Worm (Caenorhabditis elegans) whole organism, young adult: Measurements from ENCODE around the gene pho-13.

Source experiments
- B0336.3 ChIP-seq: fragments of 200-800 bp; sonication (Bioruptor generic); IDR thresholded peaks from 2 replicates; pipeline ENCODE4 v1.3.6; 2022; ENCODE audit warnings: missing genetic modification characterization, missing compliant biosample characterization
- C17E4.6 ChIP-seq: fragments of 200-800 bp; sonication (Bioruptor generic); IDR thresholded peaks from 2 replicates; pipeline ENCODE4 v1.3.6; 2022; ENCODE audit warnings: missing genetic modification reagents, missing genetic modification characterization, missing compliant biosample characterization
- F33H1.4 ChIP-seq: fragments of 200-800 bp; sonication (Bioruptor generic); IDR thresholded peaks from 2 replicates; pipeline ENCODE4 v1.3.6; 2022; ENCODE audit warnings: missing genetic modification reagents, missing genetic modification characterization, missing compliant biosample characterization
- F52B5.7 ChIP-seq: sonication (generic microtip); optimal IDR thresholded peaks from 2 replicates; lab custom pipeline; 2016; ENCODE audit warnings: mild to moderate bottlenecking, missing genetic modification characterization, missing compliant biosample characterization
- F55B11.4 ChIP-seq: sonication (generic microtip); optimal IDR thresholded peaks from 2 replicates; lab custom pipeline; 2016; ENCODE audit warnings: missing compliant biosample characterization, missing genetic modification characterization, borderline replicate concordance; ENCODE audit not compliant: insufficient read depth
- T07F8.4 ChIP-seq: sonication (generic microtip); optimal IDR thresholded peaks from 2 replicates; lab custom pipeline; 2016; ENCODE audit warnings: mild to moderate bottlenecking, missing genetic modification characterization, moderate library complexity, missing compliant biosample characterization
- ZK185.1 ChIP-seq: sonication (generic microtip); optimal IDR thresholded peaks from 2 replicates; lab custom pipeline; 2016; ENCODE audit warnings: mild to moderate bottlenecking, missing genetic modification characterization, missing compliant biosample characterization; ENCODE audit not compliant: poor library complexity, severe bottlenecking
- ama-1 ChIP-seq, 3 experiments: fragments of 150-350 bp in 1 of 3; sonication (generic microtip) in 2 of 3; optimal IDR thresholded peaks; 2 replicates each; lab custom pipeline; 2014 to 2018; ENCODE audit warnings: missing biosample characterization in 2 of 3, missing genetic modification characterization in 2 of 3, missing genetic modification reagents in 2 of 3
- atf-7 ChIP-seq: sonication (generic microtip); optimal IDR thresholded peaks from 2 replicates; lab custom pipeline; 2017; ENCODE audit warnings: mild to moderate bottlenecking, missing genetic modification characterization, missing compliant biosample characterization
- athp-1 ChIP-seq: sonication (generic microtip); optimal IDR thresholded peaks from 2 replicates; lab custom pipeline; 2017; ENCODE audit warnings: mild to moderate bottlenecking, missing genetic modification characterization, missing compliant biosample characterization
- attf-5 ChIP-seq: fragments of 200-800 bp; sonication (Bioruptor generic); optimal IDR thresholded peaks from 2 replicates; lab custom pipeline; 2018; ENCODE audit warnings: mild to moderate bottlenecking, missing genetic modification characterization, missing compliant biosample characterization
- ceh-27 ChIP-seq: fragments of 200-800 bp; sonication (Bioruptor generic); optimal IDR thresholded peaks from 2 replicates; lab custom pipeline; 2018; ENCODE audit warnings: mild to moderate bottlenecking, missing genetic modification characterization, moderate library complexity, missing compliant biosample characterization
- ceh-40 ChIP-seq: fragments of 200-800 bp; sonication (Bioruptor generic); IDR thresholded peaks from 2 replicates; pipeline ENCODE4 v1.3.6; 2022; ENCODE audit warnings: missing genetic modification characterization, missing compliant biosample characterization
- ceh-58 ChIP-seq: fragments of 200-800 bp; sonication (Bioruptor generic); IDR thresholded peaks from 2 replicates; pipeline ENCODE4 v1.3.6; 2022; ENCODE audit warnings: missing genetic modification characterization, missing compliant biosample characterization
- chd-7 ChIP-seq: sonication (generic microtip); optimal IDR thresholded peaks from 2 replicates; lab custom pipeline; 2016; ENCODE audit warnings: mild to moderate bottlenecking, missing genetic modification characterization, moderate library complexity, missing compliant biosample characterization
- dox-1 ChIP-seq: fragments of 200-800 bp; sonication (Bioruptor generic); IDR thresholded peaks from 2 replicates; pipeline ENCODE4 v1.3.6; 2022; ENCODE audit warnings: missing genetic modification reagents, missing genetic modification characterization, missing compliant biosample characterization
- egrh-3 ChIP-seq: fragments of 200-800 bp; sonication (Bioruptor generic); IDR thresholded peaks from 2 replicates; pipeline ENCODE4 v1.3.6; 2022; ENCODE audit warnings: missing genetic modification reagents, missing genetic modification characterization, missing compliant biosample characterization
- gei-17 ChIP-seq: fragments of 200-800 bp; sonication (Bioruptor generic); optimal IDR thresholded peaks from 2 replicates; lab custom pipeline; 2018; ENCODE audit warnings: mild to moderate bottlenecking, missing genetic modification characterization, missing compliant biosample characterization
- him-1 ChIP-seq: sonication (generic microtip); optimal IDR thresholded peaks from 2 replicates; lab custom pipeline; 2016; ENCODE audit warnings: missing genotype, missing genetic modification reagents, missing genetic modification characterization, missing compliant biosample characterization
- hsf-1 ChIP-seq: fragments of 200-800 bp; sonication (Bioruptor generic); IDR thresholded peaks from 2 replicates; pipeline ENCODE4 v1.3.6; 2022; ENCODE audit warnings: missing genetic modification reagents, missing genetic modification characterization, missing compliant biosample characterization
- lin-26 ChIP-seq: fragments of 200-800 bp; sonication (Bioruptor generic); IDR thresholded peaks from 2 replicates; pipeline ENCODE4 v1.3.6; 2022; ENCODE audit warnings: missing genetic modification reagents, missing genetic modification characterization, missing compliant biosample characterization
- lin-35 ChIP-seq, 3 experiments: fragments of 150-350 bp in 2 of 3; sonication (generic microtip) in 1 of 3; optimal IDR thresholded peaks; 2 replicates each; lab custom pipeline; 2014 to 2018; ENCODE audit warnings: missing biosample characterization in 3 of 3, missing genetic modification characterization in 3 of 3, missing genetic modification reagents in 3 of 3
- lin-40 ChIP-seq: sonication (generic microtip); optimal IDR thresholded peaks from 2 replicates; lab custom pipeline; 2016; ENCODE audit warnings: missing genetic modification characterization, mild to moderate bottlenecking, missing compliant biosample characterization, missing genotype, missing genetic modification reagents
- madf-3 ChIP-seq: fragments of 200-800 bp; sonication (Bioruptor generic); IDR thresholded peaks from 2 replicates; pipeline ENCODE4 v1.3.6; 2022; ENCODE audit warnings: missing genetic modification reagents, missing genetic modification characterization, missing compliant biosample characterization
- mcd-1 ChIP-seq: fragments of 200-800 bp; sonication (Bioruptor generic); IDR thresholded peaks from 2 replicates; pipeline ENCODE4 v1.3.6; 2022; ENCODE audit warnings: missing genetic modification reagents, missing genetic modification characterization, missing compliant biosample characterization
- nfyb-1 ChIP-seq: fragments of 200-800 bp; sonication (Bioruptor generic); IDR thresholded peaks from 2 replicates; pipeline ENCODE4 v1.3.6; 2022; ENCODE audit warnings: missing genetic modification reagents, missing genetic modification characterization, missing compliant biosample characterization
- nhr-179 ChIP-seq: sonication (generic microtip); optimal IDR thresholded peaks from 2 replicates; lab custom pipeline; 2016; ENCODE audit warnings: mild to moderate bottlenecking, missing genetic modification characterization, missing compliant biosample characterization
- pbrm-1 ChIP-seq: fragments of 200-800 bp; sonication (Bioruptor generic); IDR thresholded peaks from 2 replicates; pipeline ENCODE4 v1.3.6; 2022; ENCODE audit warnings: missing genetic modification reagents, missing genetic modification characterization, missing compliant biosample characterization
- pha-4 ChIP-seq: fragments of 150-350 bp; sonication (generic microtip); optimal IDR thresholded peaks from 2 replicates; lab custom pipeline; 2014; ENCODE audit warnings: missing biosample characterization, missing genetic modification reagents, missing genetic modification characterization
- rcor-1 ChIP-seq: fragments of 200-800 bp; sonication (Bioruptor generic); IDR thresholded peaks from 2 replicates; pipeline ENCODE4 v1.3.6; 2022; ENCODE audit warnings: missing genetic modification reagents, missing genetic modification characterization, missing compliant biosample characterization
- rec-8 ChIP-seq, 2 experiments: sonication (generic microtip); optimal IDR thresholded peaks; 2 replicates each; lab custom pipeline; 2016; ENCODE audit warnings: mild to moderate bottlenecking in 2 of 2, missing genetic modification characterization in 2 of 2, missing genetic modification reagents in 2 of 2, missing genotype in 2 of 2, missing biosample characterization in 1 of 2, missing compliant biosample characterization in 1 of 2, moderate library complexity in 1 of 2
- repo-1 ChIP-seq: sonication (generic microtip); optimal IDR thresholded peaks from 2 replicates; lab custom pipeline; 2017; ENCODE audit warnings: mild to moderate bottlenecking, missing genetic modification characterization, missing compliant biosample characterization
- sea-2 ChIP-seq: fragments of 200-800 bp; sonication (Bioruptor generic); IDR thresholded peaks from 2 replicates; pipeline ENCODE4 v1.3.6; 2022; ENCODE audit warnings: missing genetic modification characterization, missing compliant biosample characterization
- snpc-1.1 ChIP-seq: sonication (generic microtip); optimal IDR thresholded peaks from 2 replicates; lab custom pipeline; 2017; ENCODE audit warnings: missing genetic modification characterization, mild to moderate bottlenecking, missing compliant biosample characterization, antibody characterized with exemption, moderate library complexity, missing genotype, missing genetic modification reagents; ENCODE audit not compliant: insufficient read depth
- snpc-4 ChIP-seq, 5 experiments: fragments of 150-350 bp in 1 of 5; sonication (generic microtip) in 4 of 5; optimal IDR thresholded peaks; 2 replicates each; lab custom pipeline; 2014 to 2018; ENCODE audit warnings: missing genetic modification characterization in 5 of 5, missing biosample characterization in 3 of 5, antibody characterized with exemption in 2 of 5, mild to moderate bottlenecking in 2 of 5, missing compliant biosample characterization in 2 of 5, missing genotype in 2 of 5, moderate library complexity in 2 of 5, missing genetic modification reagents in 1 of 5
- somi-1 ChIP-seq: fragments of 200-800 bp; sonication (Bioruptor generic); optimal IDR thresholded peaks from 2 replicates; lab custom pipeline; 2018; ENCODE audit warnings: mild to moderate bottlenecking, missing genetic modification characterization, missing compliant biosample characterization
- tbp1 ChIP-seq: fragments of 200-800 bp; sonication (Bioruptor generic); optimal IDR thresholded peaks from 2 replicates; lab custom pipeline; 2018; ENCODE audit warnings: mild to moderate bottlenecking, missing genetic modification characterization, missing compliant biosample characterization
- tlf-1 ChIP-seq: fragments of 200-800 bp; sonication (Bioruptor generic); optimal IDR thresholded peaks from 2 replicates; lab custom pipeline; 2018; ENCODE audit warnings: mild to moderate bottlenecking, missing genetic modification characterization, missing compliant biosample characterization
- xnd-1 ChIP-seq: sonication (generic microtip); optimal IDR thresholded peaks from 2 replicates; lab custom pipeline; 2016; ENCODE audit warnings: missing genotype, missing genetic modification reagents, missing genetic modification characterization, missing compliant biosample characterization
- zfh-2 ChIP-seq: fragments of 200-800 bp; sonication (Bioruptor generic); conservative IDR thresholded peaks from 2 replicates; pipeline ENCODE4 v1.3.6; 2022; ENCODE audit warnings: missing genetic modification reagents, missing genetic modification characterization, missing compliant biosample characterization
- zim-3 ChIP-seq: sonication (generic microtip); optimal IDR thresholded peaks from 2 replicates; lab custom pipeline; 2017; ENCODE audit warnings: mild to moderate bottlenecking, missing genetic modification characterization, moderate library complexity, missing compliant biosample characterization
- ztf-22 ChIP-seq: fragments of 200-800 bp; sonication (Bioruptor generic); optimal IDR thresholded peaks from 2 replicates; lab custom pipeline; 2018; ENCODE audit warnings: mild to moderate bottlenecking, missing genetic modification characterization, moderate library complexity, missing compliant biosample characterization
- ztf-26 ChIP-seq: sonication (generic microtip); optimal IDR thresholded peaks from 2 replicates; lab custom pipeline; 2017; ENCODE audit warnings: missing genetic modification characterization, missing compliant biosample characterization

Gene pho-13

DNA sequence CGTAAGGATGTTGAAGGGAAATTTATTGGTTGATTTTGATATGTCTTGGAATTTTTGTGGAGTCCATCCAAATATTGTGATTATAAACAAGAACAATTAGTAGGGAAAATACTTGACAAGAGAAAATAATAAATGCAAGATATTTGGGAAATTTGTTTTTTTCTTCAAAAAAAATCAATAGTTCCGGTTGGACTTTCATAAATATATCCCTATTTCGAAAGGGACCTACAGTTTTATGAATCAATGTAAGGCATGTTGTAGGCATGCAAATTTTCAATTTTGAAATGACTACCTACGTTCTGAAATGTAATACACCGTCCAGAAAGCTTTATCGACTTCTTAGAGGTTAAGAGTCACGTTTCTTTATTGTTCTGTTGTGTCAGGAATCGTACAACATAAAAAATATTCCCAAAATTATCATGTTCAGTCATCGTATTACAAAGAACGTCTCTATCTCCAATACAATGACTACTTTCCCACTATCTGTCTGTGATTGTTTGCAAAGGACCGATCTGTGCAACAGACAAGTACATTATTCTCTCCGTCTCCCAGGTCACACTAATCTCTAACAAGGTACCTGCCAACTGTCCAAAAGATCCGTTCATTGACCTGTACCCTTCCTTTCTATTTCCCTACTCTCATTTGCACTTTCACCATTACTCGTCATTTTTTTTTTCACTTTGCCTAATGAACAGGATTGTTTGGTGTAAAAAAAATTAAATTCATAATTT, 16.8 kb downstream of the pho-13 start, which contains the start of gene F07H5.13 (continued):
- TF ChIP-seq ztf-26 (tag; lab: Kevin White, UChicago), result peak; percentile 41
- TF ChIP-seq repo-1 (tag; lab: Kevin White, UChicago), result peak; percentile 88
- TF ChIP-seq ceh-40, result no peak
- TF ChIP-seq xnd-1 (tag; lab: Kevin White, UChicago), result no peak
- no peak for TF ChIP-seq T07F8.4
- TF ChIP-seq ceh-58 (GFP tag; lab: Robert Waterston, UW), result no peak
- TF ChIP-seq lin-40, result peak; percentile 57
- TF ChIP-seq atf-7, result peak; percentile 41
- peak in 1 of 3 experiments; percentile 50 for TF ChIP-seq lin-35 (GFP tag; optimal IDR thresholded peaks at IDR 0.05; lab: Kevin White, UChicago)
- no peak for TF ChIP-seq C17E4.6
- no peak for TF ChIP-seq attf-5
- TF ChIP-seq mcd-1 (GFP tag; lab: Robert Waterston, UW), result no peak
- TF ChIP-seq snpc-4 (GFP tag; optimal IDR thresholded peaks at IDR 0.05; lab: Kevin White, UChicago), result peak; percentile 13
- TF ChIP-seq snpc-4 (tag; optimal IDR thresholded peaks at IDR 0.05; lab: Kevin White, UChicago), result peak in 1 of 4 experiments; percentile 21
- peak; percentile 20 for TF ChIP-seq ztf-22 (GFP tag; lab: Kevin White, UChicago)
- peak; percentile 5 for TF ChIP-seq F52B5.7 (tag; lab: Kevin White, UChicago)
- peak; percentile 60 for TF ChIP-seq chd-7 (tag; lab: Kevin White, UChicago)
- no peak for TF ChIP-seq F33H1.4 (GFP tag; lab: Robert Waterston, UW)
- TF ChIP-seq zim-3 (tag; lab: Kevin White, UChicago), result peak; percentile 15
- no peak for TF ChIP-seq madf-3 (GFP tag; lab: Robert Waterston, UW)
- TF ChIP-seq nhr-179, result no peak
- no peak for TF ChIP-seq snpc-1.1
- no peak for TF ChIP-seq egrh-3 (GFP tag; lab: Robert Waterston, UW)
- TF ChIP-seq tbp1 (GFP tag; lab: Kevin White, UChicago), result peak; percentile 0
- TF ChIP-seq pha-4 (tag; lab: Kevin White, UChicago), result no peak
- peak; percentile 55 for TF ChIP-seq nfyb-1 (GFP tag; lab: Robert Waterston, UW)
- no peak for TF ChIP-seq athp-1 (tag; lab: Kevin White, UChicago)
- no peak for TF ChIP-seq gei-17 (GFP tag; lab: Kevin White, UChicago)
- no peak for TF ChIP-seq lin-26 (GFP tag; lab: Robert Waterston, UW)
- no peak for TF ChIP-seq ZK185.1 (tag; lab: Kevin White, UChicago)
- TF ChIP-seq pbrm-1 (GFP tag; lab: Robert Waterston, UW), result peak; percentile 43; the same call in 1 of the 2 replicates

DNA sequence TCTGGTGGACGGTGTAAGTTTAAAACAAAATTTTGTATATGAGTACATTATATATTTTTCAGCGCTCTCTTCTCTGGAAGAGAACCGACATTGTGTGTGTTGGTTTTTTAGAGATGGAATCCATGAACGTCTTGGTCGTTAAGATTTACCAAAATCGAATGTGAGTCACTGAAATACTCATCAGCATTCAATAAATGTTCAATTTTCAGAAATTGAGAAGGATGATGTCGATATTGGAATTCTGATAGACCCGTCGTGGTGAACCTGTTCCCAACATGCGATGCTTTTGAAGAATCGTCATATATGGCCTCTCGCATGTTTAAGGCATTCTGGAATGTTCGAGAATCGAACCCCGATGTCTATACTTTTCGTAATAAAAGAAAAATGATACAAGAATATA, 18.1 kb downstream of the pho-13 start:
- TF ChIP-seq ama-1 (optimal IDR thresholded peaks at IDR 0.05; lab: Kevin White, UChicago) (peak; percentile 53), ama-1 (GFP tag; optimal IDR thresholded peaks at IDR 0.05; lab: Kevin White, UChicago) (no peak), pbrm-1 (GFP tag; lab: Robert Waterston, UW) (no peak), hsf-1 (GFP tag; lab: Robert Waterston, UW) (peak; percentile 35; the same call in 1 of the 2 replicates)

DNA sequence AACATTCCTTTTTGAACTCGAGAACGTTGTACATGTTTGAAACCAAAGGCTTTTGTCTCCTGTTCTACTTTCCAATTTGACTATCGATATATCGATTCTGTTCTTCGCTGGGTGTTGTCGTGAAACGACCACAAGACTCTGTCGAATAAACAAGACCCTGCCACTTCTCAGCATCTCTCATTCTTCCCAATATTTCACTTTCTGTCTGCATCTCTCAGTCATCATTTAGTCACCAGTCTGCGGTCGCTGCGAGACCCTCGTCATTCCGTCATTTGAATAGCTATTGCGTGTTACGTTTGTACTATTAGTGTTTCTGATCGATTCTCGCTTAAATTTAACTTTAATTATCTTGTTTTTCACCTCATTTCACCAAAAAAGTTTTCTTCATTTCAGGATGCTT, 19.4 kb downstream of the pho-13 start:
- TF ChIP-seq sea-2 (GFP tag; lab: Robert Waterston, UW), result no peak
- TF ChIP-seq B0336.3, result peak; percentile 86
- peak; percentile 83 for TF ChIP-seq madf-3 (GFP tag; lab: Robert Waterston, UW)
- no peak for TF ChIP-seq xnd-1 (tag; lab: Kevin White, UChicago)
- no peak for TF ChIP-seq nhr-179
- no peak for TF ChIP-seq rec-8 (tag; optimal IDR thresholded peaks at IDR 0.05; lab: Kevin White, UChicago)
- TF ChIP-seq somi-1 (GFP tag; lab: Kevin White, UChicago), result peak; percentile 74
- TF ChIP-seq tlf-1 (GFP tag; lab: Kevin White, UChicago), result peak; percentile 53
- TF ChIP-seq ceh-27 (GFP tag; lab: Kevin White, UChicago), result peak; percentile 94
- TF ChIP-seq egrh-3 (GFP tag; lab: Robert Waterston, UW), result no peak
- peak; percentile 91 for TF ChIP-seq nfyb-1 (GFP tag; lab: Robert Waterston, UW)
- TF ChIP-seq dox-1 (GFP tag; lab: Robert Waterston, UW), result peak; percentile 63
- TF ChIP-seq rcor-1, result peak; percentile 55; the same call in 1 of the 2 replicates
- TF ChIP-seq F55B11.4 (tag; lab: Kevin White, UChicago), result no peak
- 0 out of 2 replicates have a peak, but pooled peaks have one; percentile 6 for TF ChIP-seq zfh-2 (GFP tag; lab: Robert Waterston, UW)
- TF ChIP-seq him-1, result no peak
- TF ChIP-seq ceh-58 (GFP tag; lab: Robert Waterston, UW), result no peak
